Worm (Caenorhabditis elegans) whole organism, L1 larva: ENCODE data around the gene vps-45.

ENCODE experiments used
- aly-2 ChIP-seq: fragments of 150-350 bp; optimal IDR thresholded peaks from 2 replicates; lab custom pipeline; 2014; ENCODE audit warnings: missing biosample characterization, missing genetic modification characterization
- blmp-1 ChIP-seq: fragments of 150-350 bp; optimal IDR thresholded peaks from 2 replicates; lab custom pipeline; 2014; ENCODE audit warnings: missing biosample characterization, missing genetic modification characterization
- ceh-63 ChIP-seq: fragments of 200-800 bp; sonication (Bioruptor generic); optimal IDR thresholded peaks from 2 replicates; lab custom pipeline; 2018; ENCODE audit warnings: mild to moderate bottlenecking, missing genetic modification characterization, missing compliant biosample characterization
- ceh-8 ChIP-seq: fragments of 200-800 bp; sonication (Bioruptor generic); optimal IDR thresholded peaks from 2 replicates; lab custom pipeline; 2018; ENCODE audit warnings: mild to moderate bottlenecking, missing genetic modification characterization, moderate library complexity, missing compliant biosample characterization
- ceh-82 ChIP-seq, 3 experiments: fragments of 150-350 bp in 1 of 3; sonication (generic microtip) in 2 of 3; optimal IDR thresholded peaks; 2 replicates each; lab custom pipeline; 2014 to 2017; ENCODE audit warnings: missing biosample characterization in 3 of 3, missing genetic modification characterization in 3 of 3
- ceh-88 ChIP-seq: fragments of 200-800 bp; sonication (Bioruptor generic); IDR thresholded peaks from 2 replicates; pipeline ENCODE4 v1.3.6; 2022; ENCODE audit warnings: missing genetic modification characterization, missing compliant biosample characterization
- dsc-1 ChIP-seq: sonication (generic microtip); optimal IDR thresholded peaks from 2 replicates; lab custom pipeline; 2016; ENCODE audit warnings: mild to moderate bottlenecking, missing genetic modification characterization, missing compliant biosample characterization
- efl-1 ChIP-seq, 4 experiments: fragments of 150-350 bp; optimal IDR thresholded peaks in 3 of 4; peaks in 1 of 4; 1 replicate in 1 of 4; 2 replicates in 3 of 4; lab custom pipeline; 2014; ENCODE audit warnings: missing biosample characterization in 2 of 4, missing genetic modification characterization in 2 of 4, missing genetic modification reagents in 2 of 4
- efl-3 ChIP-seq: fragments of 200-800 bp; sonication (Bioruptor generic); optimal IDR thresholded peaks from 2 replicates; lab custom pipeline; 2018; ENCODE audit warnings: mild to moderate bottlenecking, missing genetic modification characterization, missing compliant biosample characterization
- egl-13 ChIP-seq: sonication (generic microtip); optimal IDR thresholded peaks from 2 replicates; lab custom pipeline; 2016; ENCODE audit warnings: missing genotype, missing genetic modification reagents, missing genetic modification characterization, missing compliant biosample characterization
- elt-2 ChIP-seq: sonication (generic microtip); optimal IDR thresholded peaks from 2 replicates; lab custom pipeline; 2016; ENCODE audit warnings: missing genetic modification characterization, mild to moderate bottlenecking, inconsistent platforms, missing compliant biosample characterization, missing genetic modification reagents
- elt-3 ChIP-seq, 6 experiments: fragments of 150-350 bp in 1 of 6; sonication (generic microtip); optimal IDR thresholded peaks; 2 replicates each; lab custom pipeline; 2017 to 2018; ENCODE audit warnings: missing biosample characterization in 6 of 6, missing genetic modification characterization in 6 of 6, inconsistent platforms in 1 of 6
- hlh-4 ChIP-seq: sonication (generic microtip); optimal IDR thresholded peaks from 2 replicates; lab custom pipeline; 2016; ENCODE audit warnings: mild to moderate bottlenecking, missing genetic modification characterization, missing compliant biosample characterization
- irx-1 ChIP-seq: sonication (generic microtip); optimal IDR thresholded peaks from 2 replicates; lab custom pipeline; 2016; ENCODE audit warnings: missing genetic modification characterization, missing compliant biosample characterization
- isw-1 ChIP-seq: fragments of 200-800 bp; sonication (Bioruptor generic); IDR thresholded peaks from 2 replicates; pipeline ENCODE4 v1.3.6; 2022; ENCODE audit warnings: missing genetic modification characterization, missing compliant biosample characterization
- jun-1 ChIP-seq: fragments of 150-350 bp; optimal IDR thresholded peaks from 2 replicates; lab custom pipeline; 2014; ENCODE audit warnings: missing biosample characterization, missing genetic modification reagents, missing genetic modification characterization
- lin-13 ChIP-seq: fragments of 150-350 bp; optimal IDR thresholded peaks from 2 replicates; lab custom pipeline; 2014; ENCODE audit warnings: missing biosample characterization, missing genetic modification reagents, missing genetic modification characterization
- lin-14 ChIP-seq: fragments of 200-800 bp; sonication (Bioruptor generic); optimal IDR thresholded peaks from 2 replicates; lab custom pipeline; 2018; ENCODE audit warnings: mild to moderate bottlenecking, missing genetic modification characterization, moderate library complexity, missing compliant biosample characterization
- lin-15B ChIP-seq: fragments of 150-350 bp; sonication (generic microtip); optimal IDR thresholded peaks from 3 replicates; lab custom pipeline; 2014; ENCODE audit warnings: missing biosample characterization, missing genetic modification characterization
- lsy-2 ChIP-seq, 2 experiments: fragments of 150-350 bp; optimal IDR thresholded peaks; 2 replicates each; lab custom pipeline; 2014; ENCODE audit warnings: missing biosample characterization in 2 of 2, missing genetic modification characterization in 2 of 2
- mef-2 ChIP-seq: fragments of 150-350 bp; optimal IDR thresholded peaks from 2 replicates; lab custom pipeline; 2014; ENCODE audit warnings: missing biosample characterization, missing genetic modification characterization
- mep-1 ChIP-seq: fragments of 150-350 bp; optimal IDR thresholded peaks from 2 replicates; lab custom pipeline; 2014; ENCODE audit warnings: missing biosample characterization, missing genetic modification characterization
- nhr-20 ChIP-seq: sonication (generic microtip); optimal IDR thresholded peaks from 2 replicates; lab custom pipeline; 2016; ENCODE audit warnings: mild to moderate bottlenecking, missing genetic modification characterization, missing compliant biosample characterization
- nhr-237 ChIP-seq: fragments of 150-350 bp; optimal IDR thresholded peaks from 2 replicates; lab custom pipeline; 2014; ENCODE audit warnings: missing biosample characterization, missing genetic modification characterization
- nhr-47 ChIP-seq: sonication (generic microtip); optimal IDR thresholded peaks from 2 replicates; lab custom pipeline; 2016; ENCODE audit warnings: mild to moderate bottlenecking, missing genetic modification characterization, moderate library complexity, missing compliant biosample characterization
- nhr-71 ChIP-seq: sonication (generic microtip); optimal IDR thresholded peaks from 2 replicates; lab custom pipeline; 2016; ENCODE audit warnings: mild to moderate bottlenecking, missing genetic modification characterization, moderate library complexity, missing compliant biosample characterization
- nhr-77 ChIP-seq: fragments of 150-350 bp; optimal IDR thresholded peaks from 2 replicates; lab custom pipeline; 2014; ENCODE audit warnings: missing biosample characterization, missing genetic modification characterization
- nhr-85 ChIP-seq: sonication (generic microtip); peaks from one replicate; lab custom pipeline; 2016; ENCODE audit warnings: missing genetic modification characterization, inconsistent platforms, missing compliant biosample characterization
- pax-3 ChIP-seq: fragments of 200-800 bp; sonication (Bioruptor generic); optimal IDR thresholded peaks from 2 replicates; lab custom pipeline; 2018; ENCODE audit warnings: mild to moderate bottlenecking, missing genetic modification characterization, moderate library complexity, missing compliant biosample characterization
- pqm-1 ChIP-seq: sonication (generic microtip); optimal IDR thresholded peaks from 3 replicates; lab custom pipeline; 2017; ENCODE audit warnings: missing biosample characterization, missing genetic modification characterization
- rnt-1 ChIP-seq: sonication (generic microtip); optimal IDR thresholded peaks from 2 replicates; lab custom pipeline; 2016; ENCODE audit warnings: mild to moderate bottlenecking, missing genetic modification characterization, moderate library complexity, missing compliant biosample characterization
- skn-1 ChIP-seq: fragments of 150-350 bp; optimal IDR thresholded peaks from 2 replicates; lab custom pipeline; 2014; ENCODE audit warnings: missing biosample characterization, missing genetic modification characterization
- snpc-4 ChIP-seq: fragments of 150-350 bp; optimal IDR thresholded peaks from 2 replicates; lab custom pipeline; 2014; ENCODE audit warnings: missing biosample characterization, missing genetic modification characterization
- snu-23 ChIP-seq: sonication (generic microtip); optimal IDR thresholded peaks from 2 replicates; lab custom pipeline; 2016; ENCODE audit warnings: missing genetic modification characterization, missing compliant biosample characterization
- sptf-1 ChIP-seq: fragments of 150-350 bp; optimal IDR thresholded peaks from 2 replicates; lab custom pipeline; 2014; ENCODE audit warnings: missing biosample characterization, missing genetic modification characterization
- unc-130 ChIP-seq: fragments of 150-350 bp; optimal IDR thresholded peaks from 2 replicates; lab custom pipeline; 2017; ENCODE audit warnings: missing biosample characterization, missing genetic modification characterization, inconsistent platforms
- unc-30 ChIP-seq: sonication (generic microtip); optimal IDR thresholded peaks from 2 replicates; lab custom pipeline; 2017; ENCODE audit warnings: missing biosample characterization, missing genetic modification characterization
- unc-62 ChIP-seq: fragments of 150-350 bp; optimal IDR thresholded peaks from 2 replicates; lab custom pipeline; 2014; ENCODE audit warnings: missing biosample characterization, missing genetic modification reagents, missing genetic modification characterization
- vab-15 ChIP-seq: sonication (generic microtip); optimal IDR thresholded peaks from 2 replicates; lab custom pipeline; 2017; ENCODE audit warnings: missing genotype, mild to moderate bottlenecking, missing genetic modification characterization, missing compliant biosample characterization
- xbp-1 ChIP-seq: sonication (generic microtip); optimal IDR thresholded peaks from 2 replicates; lab custom pipeline; 2016; ENCODE audit warnings: missing genetic modification characterization, missing compliant biosample characterization
- zip-4 ChIP-seq: fragments of 200-800 bp; sonication (Bioruptor generic); optimal IDR thresholded peaks from 2 replicates; lab custom pipeline; 2018; ENCODE audit warnings: mild to moderate bottlenecking, missing genetic modification characterization, moderate library complexity, missing compliant biosample characterization
- ztf-11 ChIP-seq, 2 experiments: sonication (generic microtip); optimal IDR thresholded peaks; 2 replicates each; lab custom pipeline; 2016 to 2017; ENCODE audit warnings: missing genetic modification characterization in 2 of 2, missing biosample characterization in 1 of 2, missing compliant biosample characterization in 1 of 2

Gene vps-45

ce11 chrX:1009512-1009911, 34.9 kb upstream of the vps-45 start:
- TF ChIP-seq elt-2 (peak; percentile 17), dsc-1 (tag; lab: Kevin White, UChicago) (no peak)

DNA sequence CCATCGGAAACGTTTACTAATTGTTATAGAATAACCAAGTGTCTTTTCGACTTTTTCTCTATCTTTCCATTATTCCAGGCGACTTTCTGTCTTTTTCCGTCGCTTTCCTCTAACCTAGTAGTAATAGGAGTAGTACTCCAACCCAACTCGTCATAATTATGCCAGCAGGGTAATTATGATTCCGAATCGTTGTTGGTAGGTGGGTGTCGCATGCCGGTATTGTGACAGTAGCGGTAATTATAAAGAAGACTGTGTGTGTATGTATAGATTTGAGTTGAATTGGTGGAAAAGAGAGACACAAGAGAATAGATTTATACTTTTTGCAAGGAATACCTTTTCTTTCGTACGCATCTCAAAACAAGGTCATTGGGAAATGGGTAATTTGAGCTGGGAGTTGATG, 30.4 kb upstream of the vps-45 start:
- peak; percentile 25 for TF ChIP-seq mep-1 (tag; lab: Kevin White, UChicago)
- no peak for TF ChIP-seq unc-62 (GFP tag; lab: Kevin White, UChicago)
- TF ChIP-seq blmp-1, result peak; percentile 29
- TF ChIP-seq nhr-237 (tag; lab: Kevin White, UChicago), result no peak
- TF ChIP-seq lsy-2 (tag; optimal IDR thresholded peaks at IDR 0.05; lab: Kevin White, UChicago), result no peak
- no peak for TF ChIP-seq isw-1
- TF ChIP-seq efl-3, result no peak
- peak; percentile 27 for TF ChIP-seq ceh-8 (GFP tag; lab: Kevin White, UChicago)
- TF ChIP-seq aly-2, result no peak
- peak; percentile 81 for TF ChIP-seq nhr-85 (tag; lab: Kevin White, UChicago)
- TF ChIP-seq lin-15B (tag; lab: Kevin White, UChicago), result no peak

ce11 chrX:1004037-1004436, 29.4 kb upstream of the vps-45 start, which contains the start of gene cutl-21:
cutl-21 (plus strand) TSS chrX:1004337.
- TF ChIP-seq snu-23, result no peak
- TF ChIP-seq jun-1 (tag; lab: Kevin White, UChicago), result no peak
- TF ChIP-seq mep-1 (tag; lab: Kevin White, UChicago), result no peak
- TF ChIP-seq nhr-77 (tag; lab: Kevin White, UChicago), result no peak
- TF ChIP-seq pax-3 (tag; lab: Kevin White, UChicago), result no peak
- TF ChIP-seq ceh-8 (GFP tag; lab: Kevin White, UChicago), result no peak
- TF ChIP-seq elt-2, result no peak
- no peak for TF ChIP-seq dsc-1 (tag; lab: Kevin White, UChicago)
- no peak for TF ChIP-seq nhr-71 (tag; lab: Kevin White, UChicago)
- no peak for TF ChIP-seq blmp-1
- TF ChIP-seq elt-3 (tag; optimal IDR thresholded peaks at IDR 0.05; lab: Kevin White, UChicago), result no peak
- TF ChIP-seq sptf-1 (tag; lab: Kevin White, UChicago), result no peak
- TF ChIP-seq ceh-63 (GFP tag; lab: Kevin White, UChicago), result no peak
- no peak for TF ChIP-seq unc-130
- TF ChIP-seq ztf-11 (tag; optimal IDR thresholded peaks at IDR 0.05; lab: Kevin White, UChicago), result no peak
- TF ChIP-seq unc-30 (tag; lab: Kevin White, UChicago), result no peak
- no peak for TF ChIP-seq snpc-4
- no peak for TF ChIP-seq ceh-88 (GFP tag; lab: Robert Waterston, UW)

- TF ChIP-seq hlh-4 (peak; percentile 68), rnt-1 (tag; lab: Kevin White, UChicago) (no peak), nhr-71 (tag; lab: Kevin White, UChicago) (peak; percentile 33), jun-1 (tag; lab: Kevin White, UChicago) (no peak), nhr-47 (tag; lab: Kevin White, UChicago) (peak; percentile 1), xbp-1 (tag; lab: Kevin White, UChicago) (no peak)
Observed at ce11 chrX:994678-995077, 20.0 kb upstream of the vps-45 start.

DNA sequence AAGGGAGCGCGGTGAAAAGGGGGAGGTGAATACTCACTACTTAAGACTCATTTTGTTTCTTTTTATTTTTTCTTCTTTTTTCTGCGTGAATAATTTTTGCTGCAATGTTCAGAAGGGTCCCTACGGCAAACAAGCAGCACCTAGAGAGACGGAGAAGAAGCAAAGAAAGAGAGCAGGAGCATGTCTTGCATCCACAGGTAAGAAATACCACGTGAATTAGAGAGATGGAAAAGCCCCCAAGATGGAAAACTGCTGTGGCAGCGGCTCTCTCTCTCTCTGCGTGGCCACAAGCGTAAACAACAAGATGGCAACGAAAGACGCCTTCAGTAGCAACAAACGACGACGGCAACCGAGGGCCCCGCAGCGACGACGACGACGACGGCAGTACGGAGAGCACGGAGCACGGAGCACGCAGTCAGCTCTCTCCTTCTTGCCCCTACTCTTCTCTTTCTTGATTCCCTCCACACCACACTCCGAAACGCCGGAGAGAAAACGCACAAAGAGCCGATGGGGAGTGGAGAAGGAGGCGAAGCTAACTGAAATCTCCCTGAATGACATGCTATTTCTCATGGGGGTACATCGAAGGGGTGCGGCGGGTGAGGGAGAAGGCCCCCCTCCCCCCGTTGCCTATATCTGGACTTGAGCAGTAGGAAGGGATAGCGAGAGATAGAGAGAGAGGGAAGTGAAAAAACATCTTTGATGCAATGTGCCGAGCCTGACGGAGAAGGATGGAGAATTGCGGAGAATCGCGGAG, 18.2 kb upstream of the vps-45 start:
- no peak for TF ChIP-seq pqm-1
- TF ChIP-seq vab-15, result no peak
- peak; percentile 81 for TF ChIP-seq nhr-47 (tag; lab: Kevin White, UChicago)
- TF ChIP-seq zip-4 (GFP tag; lab: Kevin White, UChicago), result no peak
- peak; percentile 88 for TF ChIP-seq egl-13 (tag; lab: Kevin White, UChicago)
- TF ChIP-seq ceh-88 (GFP tag; lab: Robert Waterston, UW), result peak; percentile 47; the same call in 1 of the 2 replicates
- peak; percentile 84 for TF ChIP-seq nhr-71 (tag; lab: Kevin White, UChicago)
- no peak for TF ChIP-seq aly-2
- TF ChIP-seq skn-1 (tag; lab: Kevin White, UChicago), result peak; percentile 19
- peak; percentile 93 for TF ChIP-seq lin-14 (GFP tag; lab: Kevin White, UChicago)
- peak; percentile 23 for TF ChIP-seq irx-1 (tag; lab: Kevin White, UChicago)
- TF ChIP-seq mef-2 (tag; lab: Kevin White, UChicago), result peak; percentile 3
- TF ChIP-seq ztf-11 (tag; optimal IDR thresholded peaks at IDR 0.05; lab: Kevin White, UChicago), result peak in 1 of 2 experiments; percentile 63
- TF ChIP-seq elt-3 (tag; optimal IDR thresholded peaks at IDR 0.05; lab: Kevin White, UChicago), result no peak
- TF ChIP-seq hlh-4, result no peak
- TF ChIP-seq nhr-20 (tag; lab: Kevin White, UChicago), result peak; percentile 3
- TF ChIP-seq ceh-82 (tag; optimal IDR thresholded peaks at IDR 0.05; lab: Kevin White, UChicago), result peak; percentile 57 to 71 (median 63)
- TF ChIP-seq pax-3 (tag; lab: Kevin White, UChicago), result peak; percentile 58
- TF ChIP-seq ceh-8 (GFP tag; lab: Kevin White, UChicago), result no peak
- no peak for TF ChIP-seq lin-13 (GFP tag; lab: Kevin White, UChicago)
- peak; percentile 5 to 29 for TF ChIP-seq efl-1 (optimal IDR thresholded peaks at IDR 0.05; lab: Kevin White, UChicago)
- TF ChIP-seq efl-1 (GFP tag; optimal IDR thresholded peaks at IDR 0.05 in 1 of 2; lab: Kevin White, UChicago), result peak in 1 of 2 experiments; percentile 79
- peak; percentile 40 for TF ChIP-seq jun-1 (tag; lab: Kevin White, UChicago)
